Worm (Caenorhabditis elegans): ENCODE results near the gene ZK1073.1.
A peak's percentile ranks its signal among the peaks of the same experiment; 100 is the strongest.

ce11 chrX:16130213-16130612, 1.5 kb upstream of the ZK1073.1 start:
- no peak for TF ChIP-seq nhr-12 (tag; optimal IDR thresholded peaks at IDR 0.05)
- TF ChIP-seq pha-4 (tag; optimal IDR thresholded peaks at IDR 0.05) = peak; percentile 77
- no peak for TF ChIP-seq ama-1 (optimal IDR thresholded peaks at IDR 0.05)
- TF ChIP-seq ceh-82 (tag; optimal IDR thresholded peaks at IDR 0.05) = no peak
- TF ChIP-seq lin-39 (tag; optimal IDR thresholded peaks at IDR 0.05) = no peak
- no peak for TF ChIP-seq fkh-10 (GFP tag; optimal IDR thresholded peaks at IDR 0.05)
- no peak for TF ChIP-seq nhr-76 (tag; optimal IDR thresholded peaks at IDR 0.05)
- peak; percentile 82 for TF ChIP-seq elt-2 (tag; optimal IDR thresholded peaks at IDR 0.05)
- TF ChIP-seq nhr-77 (tag; optimal IDR thresholded peaks at IDR 0.05) = no peak
- TF ChIP-seq snpc-4 (tag; optimal IDR thresholded peaks at IDR 0.05) = no peak
- no peak for TF ChIP-seq mdl-1 (tag; optimal IDR thresholded peaks at IDR 0.05)
- TF ChIP-seq nfya-1 (tag; optimal IDR thresholded peaks at IDR 0.05; ENCODE audit: insufficient read depth) = no peak
- no peak for TF ChIP-seq unc-62 (GFP tag; optimal IDR thresholded peaks at IDR 0.05)

All from whole organism, L3 larva.